Worm (Caenorhabditis elegans) whole organism, L4/young adult: Measurements from ENCODE around the gene rfth-1.

Experiments
- dao-5 ChIP-seq: sonication (generic microtip); optimal IDR thresholded peaks from 2 replicates; lab custom pipeline; 2016; ENCODE audit warnings: missing genotype, missing genetic modification characterization, moderate library complexity, missing compliant biosample characterization
- him-1 ChIP-seq: sonication (generic microtip); optimal IDR thresholded peaks from 2 replicates; lab custom pipeline; 2016; ENCODE audit warnings: missing genotype, missing genetic modification reagents, missing genetic modification characterization, missing compliant biosample characterization

- TF ChIP-seq him-1 (tag; lab: Kevin White, UChicago) (no peak), dao-5 (tag; lab: Kevin White, UChicago) (no peak)
Measured at ce11 chrIV:4469055-4469454, 42.1 kb downstream of the rfth-1 start.
